Worm (Caenorhabditis elegans): Measurements from ENCODE around the gene C50B8.5.

DNA sequence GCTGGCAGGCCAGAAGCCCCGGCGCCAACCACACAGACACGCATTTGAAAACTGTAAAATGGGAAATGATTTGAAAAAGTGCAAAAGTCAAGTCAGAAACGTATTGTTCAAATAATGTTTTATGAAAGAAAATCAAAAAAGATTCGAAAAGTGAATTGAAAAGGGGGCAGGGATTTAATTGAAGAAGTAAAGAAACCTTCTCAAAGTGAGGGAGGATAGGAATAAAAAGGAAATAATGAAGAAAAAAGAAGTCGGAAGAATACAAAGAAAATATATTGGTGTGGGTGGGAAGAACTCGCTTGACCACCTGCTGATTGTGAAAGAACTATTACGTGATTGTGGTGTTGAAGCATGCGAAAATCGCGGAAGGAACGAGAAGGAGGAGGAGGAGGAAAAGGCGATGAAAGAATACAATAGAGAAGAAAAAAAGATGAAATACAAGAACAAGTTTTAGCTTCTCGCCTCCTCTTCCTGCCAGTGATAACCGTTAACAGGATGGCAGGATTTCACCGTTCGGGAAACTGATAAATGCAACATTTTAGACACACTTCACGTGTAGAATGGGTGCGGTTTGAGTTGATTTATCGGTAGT is 26.0 kb downstream of the C50B8.5 start, which contains the start of gene fmo-4:
- no peak for TF ChIP-seq tbx-11 (GFP tag; IDR thresholded peaks at IDR 0.05)
- TF ChIP-seq ama-1 (optimal IDR thresholded peaks at IDR 0.05), result no peak
- TF ChIP-seq tbx-37 (GFP tag; conservative IDR thresholded peaks at IDR 0.05), result no peak
- TF ChIP-seq ceh-36 (tag; optimal IDR thresholded peaks at IDR 0.05), result no peak
- TF ChIP-seq aly-1 (tag; optimal IDR thresholded peaks at IDR 0.05), result no peak
- TF ChIP-seq ets-7 (tag; optimal IDR thresholded peaks at IDR 0.05), result no peak
- TF ChIP-seq B0310.2 (tag; optimal IDR thresholded peaks at IDR 0.05), result no peak
